Comparison of ENCODE assay signal across 1 fruit fly cellular context in the genomic region with DNA sequence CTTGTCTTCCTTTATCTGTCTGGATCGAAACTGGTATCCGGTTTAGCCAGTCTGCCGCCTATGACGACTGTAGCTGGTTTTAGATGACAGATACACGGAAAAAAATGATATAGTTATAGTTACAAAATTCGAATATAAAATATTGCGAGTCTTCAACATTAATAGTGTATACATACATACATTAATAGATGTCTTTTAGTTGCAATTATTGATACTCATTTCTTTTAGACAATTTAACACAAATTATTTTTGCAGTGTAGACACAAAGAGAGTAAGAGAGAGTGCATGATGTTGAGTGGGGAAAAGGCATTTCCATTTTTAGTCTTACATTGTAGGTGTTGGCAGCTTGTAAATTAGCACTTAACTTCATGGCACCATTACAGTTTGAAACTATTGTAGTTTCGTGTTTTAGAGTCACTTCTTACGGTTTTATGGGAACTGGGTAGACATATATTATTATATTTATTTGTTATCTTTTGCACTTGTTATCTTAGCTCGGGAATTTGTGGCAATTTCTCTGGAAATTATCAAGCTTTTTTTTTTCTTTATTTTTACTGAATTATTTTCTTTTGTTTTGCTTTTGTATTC.
TF ChIP-seq lines count a peak whose summit lies in the region.

No protein-coding gene starts in this region.

TF ChIP-seq in whole organism, embryonic, 481 proteins besides CTCF, POLR2A, EP300 and RAD21 (continued from another document):
- TF ChIP-seq CG31365 (tag; optimal IDR thresholded peaks at IDR 0.05; lab: Kevin White, UChicago) (no peak), Med (GFP tag; lab: Kevin White, UChicago) (no peak), dpn (GFP tag; optimal IDR thresholded peaks at IDR 0.05; lab: Kevin White, UChicago) (peak; percentile 4 to 87), Hr78 (GFP tag; optimal IDR thresholded peaks at IDR 0.05; lab: Kevin White, UChicago) (no peak), HmgZ (tag; optimal IDR thresholded peaks at IDR 0.05; lab: Kevin White, UChicago) (peak; percentile 86), tap (tag; optimal IDR thresholded peaks at IDR 0.05; lab: Kevin White, UChicago) (no peak), CG2199 (GFP tag; IDR thresholded peaks at IDR 0.05; lab: Robert Waterston, UW) (no peak), CG8089 (GFP tag; optimal IDR thresholded peaks at IDR 0.05; lab: Kevin White, UChicago) (peak; percentile 64), Hr3 (GFP tag; optimal IDR thresholded peaks at IDR 0.05; lab: Kevin White, UChicago) (peak; percentile 84), CG10543 (GFP tag; optimal IDR thresholded peaks at IDR 0.05; lab: Kevin White, UChicago) (no peak), nau (GFP tag; optimal IDR thresholded peaks at IDR 0.05; lab: Kevin White, UChicago) (no peak), sna (GFP tag; IDR thresholded peaks at IDR 0.05; lab: Robert Waterston, UW; ENCODE audit: partially characterized antibody) (no peak), dm (GFP tag; optimal IDR thresholded peaks at IDR 0.05; lab: Kevin White, UChicago) (peak; percentile 73), trem (tag; optimal IDR thresholded peaks at IDR 0.05; lab: Kevin White, UChicago) (no peak), Sox100B (GFP tag; optimal IDR thresholded peaks at IDR 0.05; lab: Kevin White, UChicago) (no peak), CG13894 (tag; optimal IDR thresholded peaks at IDR 0.05; lab: Kevin White, UChicago) (no peak), CG11504 (tag; optimal IDR thresholded peaks at IDR 0.05; lab: Kevin White, UChicago) (peak; percentile 68), Camta (GFP tag; optimal IDR thresholded peaks at IDR 0.05; lab: Kevin White, UChicago) (peak; percentile 84), slp2 (GFP tag; optimal IDR thresholded peaks at IDR 0.05; lab: Kevin White, UChicago) (no peak), maf-S (GFP tag; optimal IDR thresholded peaks at IDR 0.05; lab: Kevin White, UChicago) (peak; percentile 66), HLH54F (GFP tag; optimal IDR thresholded peaks at IDR 0.05; lab: Kevin White, UChicago) (peak; percentile 67), zfh2 (GFP tag; optimal IDR thresholded peaks at IDR 0.05; lab: Kevin White, UChicago) (peak; percentile 34), ro (GFP tag; IDR thresholded peaks at IDR 0.05; lab: Robert Waterston, UW) (no peak), Aef1 (GFP tag; IDR thresholded peaks at IDR 0.05; lab: Robert Waterston, UW) (no peak), shn (GFP tag; optimal IDR thresholded peaks at IDR 0.05; lab: Kevin White, UChicago) (peak; percentile 56), HmgD (GFP tag; optimal IDR thresholded peaks at IDR 0.05; lab: Kevin White, UChicago) (no peak), stc (GFP tag; IDR thresholded peaks at IDR 0.05; lab: Robert Waterston, UW) (no peak), CG7372 (GFP tag; IDR thresholded peaks at IDR 0.05; lab: Robert Waterston, UW) (no peak), Atf-2 (GFP tag; optimal IDR thresholded peaks at IDR 0.05; lab: Kevin White, UChicago) (no peak), CG4282 (GFP tag; optimal IDR thresholded peaks at IDR 0.05; lab: Kevin White, UChicago) (peak; percentile 17), fd3F (GFP tag; optimal IDR thresholded peaks at IDR 0.05; lab: Kevin White, UChicago) (peak; percentile 73), bab2 (GFP tag; optimal IDR thresholded peaks at IDR 0.05; lab: Kevin White, UChicago) (peak; percentile 78), Neu2 (GFP tag; optimal IDR thresholded peaks at IDR 0.05; lab: Kevin White, UChicago; ENCODE audit: borderline replicate concordance) (no peak), Asciz (GFP tag; optimal IDR thresholded peaks at IDR 0.05; lab: Kevin White, UChicago) (no peak), CG10959 (GFP tag; IDR thresholded peaks at IDR 0.05; lab: Robert Waterston, UW) (no peak), Drgx (GFP tag; IDR thresholded peaks at IDR 0.05; lab: Robert Waterston, UW) (no peak), NC2β (GFP tag; optimal IDR thresholded peaks at IDR 0.05; lab: Kevin White, UChicago) (peak; percentile 78), Taf1 (GFP tag; IDR thresholded peaks at IDR 0.05; lab: Robert Waterston, UW) (no peak), ATbp (GFP tag; optimal IDR thresholded peaks at IDR 0.05; lab: Kevin White, UChicago) (peak; percentile 93), seq (GFP tag; IDR thresholded peaks at IDR 0.05; lab: Robert Waterston, UW) (0 out of 2 replicates have a peak, but pooled peaks have one; percentile 46), sim (GFP tag; IDR thresholded peaks at IDR 0.05; lab: Robert Waterston, UW) (peak; percentile 83), Stat92E (GFP tag; optimal IDR thresholded peaks at IDR 0.05; lab: Kevin White, UChicago) (no peak), tio (GFP tag; optimal IDR thresholded peaks at IDR 0.05; lab: Kevin White, UChicago) (peak; percentile 70), CG2202 (tag; optimal IDR thresholded peaks at IDR 0.05; lab: Kevin White, UChicago) (peak; percentile 91), lilli (GFP tag; optimal IDR thresholded peaks at IDR 0.05; lab: Kevin White, UChicago) (peak; percentile 78), aop (GFP tag; IDR thresholded peaks at IDR 0.05; lab: Robert Waterston, UW) (no peak), ind (GFP tag; optimal IDR thresholded peaks at IDR 0.05; lab: Kevin White, UChicago) (no peak)
